Worm (Caenorhabditis elegans) whole organism, mixed stage, embryonic: Measurements from ENCODE around the gene str-5.
"Not testable (repeated sequence)": the region's sequence is repeated elsewhere in the genome, so short reads cannot be mapped to it uniquely, and the experiment has no call there.

Experiments
- bed-3 ChIP-seq: fragments of 200-800 bp; sonication (Bioruptor generic); optimal IDR thresholded peaks from 3 replicates; lab custom pipeline; 2018; ENCODE audit warnings: mild to moderate bottlenecking, missing genetic modification characterization, moderate library complexity, missing compliant biosample characterization
- hlh-1 ChIP-seq: fragments of 150-350 bp; optimal IDR thresholded peaks from 2 replicates; lab custom pipeline; 2014; ENCODE audit warnings: missing biosample characterization, missing genetic modification reagents, missing genetic modification characterization
- lin-13 ChIP-seq: fragments of 150-350 bp; optimal IDR thresholded peaks from 2 replicates; lab custom pipeline; 2014; ENCODE audit warnings: missing biosample characterization, missing genetic modification characterization
- mep-1 ChIP-seq: fragments of 150-350 bp; optimal IDR thresholded peaks from 2 replicates; lab custom pipeline; 2017; ENCODE audit warnings: missing biosample characterization, missing genetic modification reagents, missing genetic modification characterization, inconsistent platforms
- nhr-237 ChIP-seq: fragments of 150-350 bp; optimal IDR thresholded peaks from 2 replicates; lab custom pipeline; 2014; ENCODE audit warnings: missing biosample characterization, missing genetic modification characterization
- nhr-28 ChIP-seq: fragments of 150-350 bp; optimal IDR thresholded peaks from 2 replicates; lab custom pipeline; 2014; ENCODE audit warnings: missing biosample characterization, missing genetic modification characterization
- pha-4 ChIP-seq: fragments of 150-350 bp; optimal IDR thresholded peaks from 2 replicates; lab custom pipeline; 2018; ENCODE audit warnings: missing biosample characterization, missing genetic modification reagents, missing genetic modification characterization
- sptf-1 ChIP-seq: sonication (generic microtip); optimal IDR thresholded peaks from 2 replicates; lab custom pipeline; 2017; ENCODE audit warnings: mild to moderate bottlenecking, missing genetic modification characterization, moderate library complexity, missing compliant biosample characterization
- unc-39 ChIP-seq: fragments of 150-350 bp; optimal IDR thresholded peaks from 2 replicates; lab custom pipeline; 2014; ENCODE audit warnings: missing biosample characterization, missing genetic modification characterization
- unc-62 ChIP-seq: fragments of 150-350 bp; optimal IDR thresholded peaks from 2 replicates; lab custom pipeline; 2014; ENCODE audit warnings: missing biosample characterization, missing genetic modification reagents, missing genetic modification characterization
- ztf-11 ChIP-seq: fragments of 150-350 bp; optimal IDR thresholded peaks from 2 replicates; lab custom pipeline; 2014; ENCODE audit warnings: missing biosample characterization, missing genetic modification characterization

ce11 chrV:15748343-15748742 lies 4.7 kb upstream of the str-5 start, which contains the start of gene T23D5.8:
- TF ChIP-seq nhr-28 (tag; lab: Kevin White, UChicago); sptf-1 (tag; lab: Kevin White, UChicago); unc-62; nhr-237 (tag; lab: Kevin White, UChicago); lin-13; ztf-11 (tag; lab: Kevin White, UChicago); bed-3 (GFP tag; lab: Kevin White, UChicago); mep-1; hlh-1 (tag; lab: Kevin White, UChicago); pha-4 (tag; lab: Kevin White, UChicago); unc-39 (tag; lab: Kevin White, UChicago): not testable (repeated sequence)
